Worm (Caenorhabditis elegans): ENCODE measurements around the gene clp-2.
A peak's percentile ranks its signal among the peaks of the same experiment; 100 is the strongest.
"Not testable (repeated sequence)": the region's sequence is repeated elsewhere in the genome, so short reads cannot be mapped to it uniquely, and the experiment has no call there.

clp-2 gene

DNA sequence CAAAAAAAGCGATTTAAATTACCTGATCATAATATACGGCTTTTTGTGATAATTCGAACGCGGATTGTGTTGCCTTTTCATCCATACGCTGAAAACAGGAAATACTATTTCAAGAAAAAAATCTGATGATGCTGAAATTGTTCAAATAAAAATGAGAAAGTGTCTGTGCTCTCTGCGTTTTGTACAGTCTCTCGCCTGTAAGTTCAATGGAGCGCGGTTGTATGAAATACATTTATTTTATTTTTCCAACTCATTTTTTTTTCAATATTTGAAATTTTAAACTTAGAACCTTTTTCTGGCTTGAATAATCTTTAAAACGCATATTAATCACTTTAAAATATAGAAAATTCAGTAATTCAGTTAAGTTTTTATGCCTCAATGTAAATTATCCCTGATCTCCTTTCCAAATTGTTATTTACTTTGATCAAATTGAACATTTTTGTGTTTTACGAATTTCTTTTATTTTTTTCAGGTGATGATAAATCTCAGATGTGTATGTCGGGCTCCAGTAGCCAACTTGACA lies at the start of gene clp-2, which contains the start of gene mrpl-16:
Gene clp-2 (minus strand): TSS at position 94 of the 523 bp plus-strand sequence.
Gene mrpl-16 (plus strand): TSS at position 473 of the 523 bp plus-strand sequence.
- peak; percentile 35 for TF ChIP-seq W03F9.2 (tag; optimal IDR thresholded peaks at IDR 0.05)
- TF ChIP-seq dao-5 (tag; optimal IDR thresholded peaks at IDR 0.05): no peak

- TF ChIP-seq W03F9.2 (tag; optimal IDR thresholded peaks at IDR 0.05) (no peak), him-1 (tag; optimal IDR thresholded peaks at IDR 0.05) (no peak), dao-5 (tag; optimal IDR thresholded peaks at IDR 0.05) (no peak)
Observed at ce11 chrIII:4748666-4749065, 44.8 kb upstream of the clp-2 start.

DNA sequence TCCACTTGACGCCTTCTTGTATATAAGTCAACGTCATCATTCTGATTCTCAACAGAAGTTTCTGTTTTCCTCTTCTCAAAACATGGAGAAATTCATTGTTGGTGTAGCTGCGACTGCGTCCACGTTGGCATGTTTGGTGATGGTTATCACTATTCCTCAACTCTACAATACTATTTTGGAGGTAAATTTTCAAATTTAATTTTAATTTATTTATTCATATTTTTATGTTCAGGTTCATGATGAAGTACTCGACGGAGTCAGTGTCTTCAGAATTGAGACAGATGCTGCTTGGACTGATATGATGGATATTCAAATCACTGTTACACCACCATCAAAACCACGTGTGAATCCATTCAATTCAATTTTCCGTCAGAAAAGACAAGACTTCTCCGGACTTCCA lies 44.3 kb upstream of the clp-2 start, which contains the start of gene col-89:
Gene col-89 (plus strand): TSS at position 19 of the 400 bp plus-strand sequence.
- no peak for TF ChIP-seq him-1 (tag; optimal IDR thresholded peaks at IDR 0.05)

DNA sequence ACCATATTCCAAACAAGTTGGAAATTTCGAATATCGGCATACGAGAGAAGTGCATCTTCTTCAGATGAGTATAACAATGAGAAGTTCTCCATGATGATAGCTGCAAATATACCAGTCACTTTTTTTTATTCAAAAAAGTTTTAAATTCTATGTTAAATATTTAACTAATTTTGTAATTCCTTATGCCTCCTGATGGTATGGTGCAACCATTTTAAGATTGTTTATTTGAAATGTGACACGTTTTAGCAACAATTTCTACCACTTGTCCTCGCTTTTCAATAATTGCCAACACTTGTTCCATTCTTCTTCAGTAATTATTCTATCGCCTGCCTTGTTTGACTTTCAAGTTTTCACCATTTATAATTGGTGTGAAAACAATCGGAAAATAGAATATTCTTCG lies 42.1 kb upstream of the clp-2 start, which contains the start of gene F17C8.6:
Gene F17C8.6 (minus strand): TSS at position 101 of the 400 bp plus-strand sequence.
- TF ChIP-seq dao-5 (tag; optimal IDR thresholded peaks at IDR 0.05) (no peak), W03F9.2 (tag; optimal IDR thresholded peaks at IDR 0.05) (no peak)

- TF ChIP-seq him-1, W03F9.2, dao-5 (tag; optimal IDR thresholded peaks at IDR 0.05): not testable (repeated sequence)
Observed at ce11 chrIII:4742620-4743019, 38.8 kb upstream of the clp-2 start, which contains the start of gene twk-6. Gene twk-6 (plus strand): TSS chrIII:4742920.

DNA sequence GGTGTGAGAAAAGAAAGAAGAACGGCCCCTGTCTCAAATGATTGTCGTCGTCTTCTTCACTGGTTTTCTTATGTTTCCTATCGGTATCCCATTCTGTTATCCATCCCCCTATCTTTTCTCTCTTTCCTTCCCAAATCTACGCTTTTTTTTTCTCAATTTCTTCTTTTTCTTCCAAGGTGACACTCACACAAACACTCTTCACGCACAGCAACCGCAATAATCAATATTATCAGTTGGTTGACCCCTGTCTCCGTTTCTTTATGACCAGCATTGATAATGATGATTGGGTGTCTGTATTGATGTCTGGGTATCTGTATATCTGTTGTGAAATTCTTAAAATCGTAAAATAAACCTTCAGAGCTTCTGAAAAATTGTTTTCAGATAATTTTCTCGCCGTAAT lies 37.0 kb upstream of the clp-2 start:
- TF ChIP-seq W03F9.2 (tag; optimal IDR thresholded peaks at IDR 0.05) (peak; percentile 8), him-1 (tag; optimal IDR thresholded peaks at IDR 0.05) (no peak)

ce11 chrIII:4739975-4740374 lies 36.1 kb upstream of the clp-2 start, which contains the start of gene ras-2:
Gene ras-2 (minus strand): TSS chrIII:4740075.
- TF ChIP-seq W03F9.2 (tag; optimal IDR thresholded peaks at IDR 0.05) (no peak), him-1 (tag; optimal IDR thresholded peaks at IDR 0.05) (no peak), dao-5 (tag; optimal IDR thresholded peaks at IDR 0.05) (no peak)

ce11 chrIII:4735443-4735842 lies 31.6 kb upstream of the clp-2 start, which contains the start of gene F17C8.7:
Gene F17C8.7 (plus strand): TSS chrIII:4735743.
- TF ChIP-seq dao-5 (tag; optimal IDR thresholded peaks at IDR 0.05) (no peak), W03F9.2 (tag; optimal IDR thresholded peaks at IDR 0.05) (no peak), him-1 (tag; optimal IDR thresholded peaks at IDR 0.05) (no peak)

DNA sequence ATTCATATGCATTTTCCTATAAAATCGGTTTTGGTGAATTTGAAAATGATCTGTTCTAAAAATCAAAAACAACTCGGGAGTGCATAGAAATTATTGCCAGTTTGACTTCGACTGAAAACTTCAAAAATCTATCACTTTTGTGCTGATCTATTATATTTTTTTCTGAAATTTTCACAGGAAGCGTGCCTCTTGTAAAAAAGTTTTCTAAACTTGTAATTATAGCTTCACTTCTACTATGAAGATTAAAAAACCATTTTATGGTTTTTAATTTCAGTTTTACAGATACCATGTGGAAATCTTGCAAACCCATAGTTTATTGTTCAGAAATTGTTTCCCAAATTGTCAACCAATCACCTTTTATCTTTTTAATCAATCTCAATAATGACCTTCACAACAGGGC lies 30.2 kb upstream of the clp-2 start, which contains the start of gene F17C8.9:
Gene F17C8.9 (plus strand): TSS at position 301 of the 400 bp plus-strand sequence.
- TF ChIP-seq him-1 (tag; optimal IDR thresholded peaks at IDR 0.05): no peak
- no peak for TF ChIP-seq dao-5 (tag; optimal IDR thresholded peaks at IDR 0.05)
- TF ChIP-seq W03F9.2 (tag; optimal IDR thresholded peaks at IDR 0.05): no peak

DNA sequence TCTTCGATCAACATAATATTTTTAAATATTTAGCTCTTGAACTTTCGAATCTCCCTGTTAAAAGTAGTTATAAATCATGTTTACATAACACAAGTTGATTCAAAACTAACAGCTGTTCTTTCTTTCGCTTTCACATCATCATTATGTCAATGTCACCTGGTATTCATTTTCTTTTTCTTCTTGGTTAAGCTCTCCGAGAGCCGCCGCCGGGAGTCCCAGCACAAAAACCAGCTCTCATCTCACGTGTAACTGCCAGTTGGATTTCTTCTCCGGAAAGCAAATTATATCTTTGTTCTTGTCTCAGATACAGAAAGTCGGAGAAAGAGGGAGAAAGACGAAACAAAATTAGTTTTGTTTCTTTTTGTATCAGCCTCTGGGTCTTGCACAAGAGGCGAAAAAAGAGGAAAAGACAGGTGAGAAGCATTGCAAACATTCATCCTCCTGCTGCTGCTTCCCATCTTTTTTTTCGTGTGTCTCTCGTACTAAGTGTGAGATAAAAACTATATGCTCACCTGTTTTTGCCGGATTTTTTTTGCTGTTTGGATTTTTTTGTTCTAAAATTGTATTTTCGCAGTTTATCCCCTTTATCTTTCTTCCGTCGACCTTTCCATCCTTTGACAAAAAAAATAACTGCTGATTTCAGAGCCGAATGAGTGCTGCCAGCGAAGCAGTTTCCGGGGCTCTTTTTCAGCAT lies 27.6 kb upstream of the clp-2 start, which contains the start of gene F17C8.3:
Gene F17C8.3 (plus strand): TSS at position 644 of the 694 bp plus-strand sequence.
- TF ChIP-seq him-1 (tag; optimal IDR thresholded peaks at IDR 0.05) (no peak), dao-5 (tag; optimal IDR thresholded peaks at IDR 0.05) (no peak), W03F9.2 (tag; optimal IDR thresholded peaks at IDR 0.05) (no peak)

DNA sequence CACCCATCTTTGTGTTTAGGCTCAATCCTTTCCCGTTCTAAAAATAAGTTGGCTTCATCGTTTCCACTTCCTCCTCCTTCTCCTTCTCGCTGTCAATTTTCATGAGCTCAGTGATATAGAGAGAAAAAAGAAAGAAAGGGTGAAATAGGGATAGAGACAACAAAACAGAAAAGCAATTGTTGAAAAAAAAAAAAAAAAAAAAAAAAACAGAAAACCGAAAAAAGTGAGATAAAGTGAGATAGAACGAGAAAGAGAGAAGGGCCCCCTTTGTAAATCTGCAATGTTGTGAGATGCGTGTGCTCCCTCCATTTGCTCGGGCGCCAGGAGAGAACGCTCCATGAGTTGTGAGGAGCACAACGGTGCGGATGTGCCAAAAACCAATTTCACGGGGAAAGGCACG lies 20.1 kb upstream of the clp-2 start:
- TF ChIP-seq dao-5 (tag; optimal IDR thresholded peaks at IDR 0.05) (no peak), him-1 (tag; optimal IDR thresholded peaks at IDR 0.05) (peak; percentile 13), W03F9.2 (tag; optimal IDR thresholded peaks at IDR 0.05) (no peak)

DNA sequence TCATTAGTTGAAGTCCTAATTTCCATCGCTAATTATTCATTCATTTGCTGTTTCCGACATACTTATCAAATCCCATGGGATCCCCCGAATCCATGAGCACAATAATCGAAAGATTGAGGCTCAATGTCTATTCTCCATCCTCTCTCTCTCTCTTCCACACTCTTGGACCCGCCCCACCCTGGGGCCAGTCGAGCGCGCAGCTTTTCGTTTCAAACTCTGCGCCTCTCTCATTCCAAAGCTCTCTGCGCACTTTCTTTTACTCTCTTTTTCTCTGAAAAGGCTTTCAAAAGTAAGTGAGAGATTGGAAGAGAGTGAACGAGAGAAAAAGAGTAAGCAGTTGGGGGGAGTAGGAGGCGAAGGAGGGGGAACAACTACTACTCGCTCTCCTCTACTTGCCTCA lies 17.9 kb upstream of the clp-2 start, which contains the start of gene acy-1:
Gene acy-1 (plus strand): TSS at position 346 of the 400 bp plus-strand sequence.
- TF ChIP-seq dao-5 (tag; optimal IDR thresholded peaks at IDR 0.05) (no peak), W03F9.2 (tag; optimal IDR thresholded peaks at IDR 0.05) (no peak), him-1 (tag; optimal IDR thresholded peaks at IDR 0.05) (peak; percentile 70)

- no peak for TF ChIP-seq him-1 (tag; optimal IDR thresholded peaks at IDR 0.05)
- no peak for TF ChIP-seq W03F9.2 (tag; optimal IDR thresholded peaks at IDR 0.05)
- no peak for TF ChIP-seq dao-5 (tag; optimal IDR thresholded peaks at IDR 0.05)
Observed at ce11 chrIII:4720620-4721227, 16.9 kb upstream of the clp-2 start, which contains the start of gene emb-5. Gene emb-5 (minus strand): TSS chrIII:4720670.

DNA sequence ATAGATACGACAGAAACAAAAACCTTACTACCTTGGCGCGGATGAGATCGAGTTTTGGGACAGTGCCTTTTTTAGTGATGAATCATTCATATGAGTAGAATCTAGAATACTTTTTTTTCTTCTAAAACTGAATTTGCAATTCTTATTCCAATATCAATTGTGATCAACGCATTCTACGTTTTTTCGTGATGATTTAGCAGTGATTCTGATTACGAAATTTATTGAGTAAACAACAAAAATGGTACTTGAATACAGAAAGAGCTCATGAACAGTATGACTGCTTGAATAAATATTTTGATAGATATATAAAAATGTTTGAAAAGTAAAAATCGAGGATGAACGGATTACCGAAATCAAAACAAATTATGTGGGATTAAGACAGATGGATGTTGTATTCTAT lies 11.3 kb upstream of the clp-2 start, which contains the start of gene him-18:
Gene him-18 (minus strand): TSS at position 101 of the 400 bp plus-strand sequence.
- TF ChIP-seq him-1 (tag; optimal IDR thresholded peaks at IDR 0.05): no peak
- no peak for TF ChIP-seq W03F9.2 (tag; optimal IDR thresholded peaks at IDR 0.05)
- no peak for TF ChIP-seq dao-5 (tag; optimal IDR thresholded peaks at IDR 0.05)

Measured in whole organism, L4/young adult.